Worm (Caenorhabditis elegans) whole organism, L1 larva: Measurements from ENCODE around the gene C45G9.15.
A peak's percentile ranks its signal among the peaks of the same experiment; 100 is the strongest.

Experiments
- F16B12.6 ChIP-seq: fragments of 150-350 bp; optimal IDR thresholded peaks from 2 replicates; lab custom pipeline; 2014; ENCODE audit warnings: missing biosample characterization, missing genetic modification characterization
- Y116A8C.19 ChIP-seq: sonication (generic microtip); optimal IDR thresholded peaks from 2 replicates; lab custom pipeline; 2016; ENCODE audit warnings: missing compliant biosample characterization, missing genetic modification characterization, borderline replicate concordance
- alr-1 ChIP-seq: fragments of 200-800 bp; sonication (Bioruptor generic); optimal IDR thresholded peaks from 2 replicates; lab custom pipeline; 2018; ENCODE audit warnings: borderline replicate concordance, mild to moderate bottlenecking, missing genetic modification characterization, missing compliant biosample characterization
- ama-1 ChIP-seq: fragments of 150-350 bp; optimal IDR thresholded peaks from 2 replicates; lab custom pipeline; 2014
- ceh-63 ChIP-seq: fragments of 200-800 bp; sonication (Bioruptor generic); optimal IDR thresholded peaks from 2 replicates; lab custom pipeline; 2018; ENCODE audit warnings: mild to moderate bottlenecking, missing genetic modification characterization, missing compliant biosample characterization
- ceh-8 ChIP-seq: fragments of 200-800 bp; sonication (Bioruptor generic); optimal IDR thresholded peaks from 2 replicates; lab custom pipeline; 2018; ENCODE audit warnings: mild to moderate bottlenecking, missing genetic modification characterization, moderate library complexity, missing compliant biosample characterization
- ceh-88 ChIP-seq: fragments of 200-800 bp; sonication (Bioruptor generic); IDR thresholded peaks from 2 replicates; pipeline ENCODE4 v1.3.6; 2022; ENCODE audit warnings: missing genetic modification characterization, missing compliant biosample characterization
- dpl-1 ChIP-seq, 3 experiments: fragments of 150-350 bp in 2 of 3; sonication (generic microtip) in 1 of 3; optimal IDR thresholded peaks; 2 replicates each; lab custom pipeline; 2014 to 2017; ENCODE audit warnings: missing biosample characterization in 3 of 3, missing genetic modification characterization in 3 of 3, missing genetic modification reagents in 3 of 3
- efl-1 ChIP-seq, 4 experiments: fragments of 150-350 bp; optimal IDR thresholded peaks in 3 of 4; peaks in 1 of 4; 1 replicate in 1 of 4; 2 replicates in 3 of 4; lab custom pipeline; 2014; ENCODE audit warnings: missing biosample characterization in 2 of 4, missing genetic modification characterization in 2 of 4, missing genetic modification reagents in 2 of 4
- efl-3 ChIP-seq: fragments of 200-800 bp; sonication (Bioruptor generic); optimal IDR thresholded peaks from 2 replicates; lab custom pipeline; 2018; ENCODE audit warnings: mild to moderate bottlenecking, missing genetic modification characterization, missing compliant biosample characterization
- elt-3 ChIP-seq, 6 experiments: fragments of 150-350 bp in 1 of 6; sonication (generic microtip); optimal IDR thresholded peaks; 2 replicates each; lab custom pipeline; 2017 to 2018; ENCODE audit warnings: missing biosample characterization in 6 of 6, missing genetic modification characterization in 6 of 6, inconsistent platforms in 1 of 6
- ets-5 ChIP-seq: fragments of 200-800 bp; sonication (Bioruptor generic); IDR thresholded peaks from 2 replicates; pipeline ENCODE4 v1.3.6; 2022; ENCODE audit warnings: missing genetic modification characterization, missing compliant biosample characterization
- fkh-8 ChIP-seq: sonication (generic microtip); optimal IDR thresholded peaks from 2 replicates; lab custom pipeline; 2016; ENCODE audit warnings: mild to moderate bottlenecking, missing genetic modification characterization, missing compliant biosample characterization
- grh-1 ChIP-seq: fragments of 200-800 bp; sonication (Bioruptor generic); IDR thresholded peaks from 2 replicates; pipeline ENCODE4 v1.3.6; 2022; ENCODE audit warnings: missing genetic modification reagents, missing genetic modification characterization, missing compliant biosample characterization
- hlh-17 ChIP-seq: fragments of 200-800 bp; sonication (Bioruptor generic); optimal IDR thresholded peaks from 2 replicates; lab custom pipeline; 2018; ENCODE audit warnings: missing genetic modification characterization, mild to moderate bottlenecking, missing compliant biosample characterization, moderate library complexity, borderline replicate concordance
- hpl-2 ChIP-seq: fragments of 150-350 bp; optimal IDR thresholded peaks from 2 replicates; lab custom pipeline; 2014; ENCODE audit warnings: missing biosample characterization, missing genetic modification reagents, missing genetic modification characterization
- jun-1 ChIP-seq: fragments of 150-350 bp; optimal IDR thresholded peaks from 2 replicates; lab custom pipeline; 2014; ENCODE audit warnings: missing biosample characterization, missing genetic modification reagents, missing genetic modification characterization
- lin-13 ChIP-seq: fragments of 150-350 bp; optimal IDR thresholded peaks from 2 replicates; lab custom pipeline; 2014; ENCODE audit warnings: missing biosample characterization, missing genetic modification reagents, missing genetic modification characterization
- lin-14 ChIP-seq: fragments of 200-800 bp; sonication (Bioruptor generic); optimal IDR thresholded peaks from 2 replicates; lab custom pipeline; 2018; ENCODE audit warnings: mild to moderate bottlenecking, missing genetic modification characterization, moderate library complexity, missing compliant biosample characterization
- lin-15B ChIP-seq: fragments of 150-350 bp; sonication (generic microtip); optimal IDR thresholded peaks from 3 replicates; lab custom pipeline; 2014; ENCODE audit warnings: missing biosample characterization, missing genetic modification characterization
- lin-35 ChIP-seq, 2 experiments: fragments of 150-350 bp; optimal IDR thresholded peaks; 2 replicates each; lab custom pipeline; 2014; ENCODE audit warnings: missing biosample characterization in 2 of 2, missing genetic modification characterization in 2 of 2, missing genetic modification reagents in 2 of 2
- lir-3 ChIP-seq: sonication (generic microtip); optimal IDR thresholded peaks from 2 replicates; lab custom pipeline; 2016; ENCODE audit warnings: mild to moderate bottlenecking, missing genetic modification characterization, moderate library complexity, missing compliant biosample characterization; ENCODE audit not compliant: poor library complexity
- lsy-2 ChIP-seq, 2 experiments: fragments of 150-350 bp; optimal IDR thresholded peaks; 2 replicates each; lab custom pipeline; 2014; ENCODE audit warnings: missing biosample characterization in 2 of 2, missing genetic modification characterization in 2 of 2
- mab-9 ChIP-seq: fragments of 200-800 bp; sonication (Bioruptor generic); IDR thresholded peaks from 2 replicates; pipeline ENCODE4 v1.3.6; 2022; ENCODE audit warnings: missing genetic modification reagents, missing genetic modification characterization, missing compliant biosample characterization
- mdl-1 ChIP-seq, 2 experiments: fragments of 150-350 bp; optimal IDR thresholded peaks; 2 replicates each; lab custom pipeline; 2014 to 2017; ENCODE audit warnings: missing biosample characterization in 2 of 2, missing genetic modification characterization in 2 of 2, inconsistent platforms in 1 of 2
- mep-1 ChIP-seq: fragments of 150-350 bp; optimal IDR thresholded peaks from 2 replicates; lab custom pipeline; 2014; ENCODE audit warnings: missing biosample characterization, missing genetic modification characterization
- nhr-19 ChIP-seq: fragments of 200-800 bp; sonication (Bioruptor generic); conservative IDR thresholded peaks from 2 replicates; pipeline ENCODE4 v1.3.6; 2022; ENCODE audit warnings: missing genetic modification characterization, missing compliant biosample characterization
- nhr-20 ChIP-seq: sonication (generic microtip); optimal IDR thresholded peaks from 2 replicates; lab custom pipeline; 2016; ENCODE audit warnings: mild to moderate bottlenecking, missing genetic modification characterization, missing compliant biosample characterization
- nhr-28 ChIP-seq: fragments of 150-350 bp; optimal IDR thresholded peaks from 2 replicates; lab custom pipeline; 2014; ENCODE audit warnings: missing biosample characterization, missing genetic modification characterization
- nhr-47 ChIP-seq: sonication (generic microtip); optimal IDR thresholded peaks from 2 replicates; lab custom pipeline; 2016; ENCODE audit warnings: mild to moderate bottlenecking, missing genetic modification characterization, moderate library complexity, missing compliant biosample characterization
- nhr-77 ChIP-seq: fragments of 150-350 bp; optimal IDR thresholded peaks from 2 replicates; lab custom pipeline; 2014; ENCODE audit warnings: missing biosample characterization, missing genetic modification characterization
- nhr-85 ChIP-seq: sonication (generic microtip); peaks from one replicate; lab custom pipeline; 2016; ENCODE audit warnings: missing genetic modification characterization, inconsistent platforms, missing compliant biosample characterization
- pax-3 ChIP-seq: fragments of 200-800 bp; sonication (Bioruptor generic); optimal IDR thresholded peaks from 2 replicates; lab custom pipeline; 2018; ENCODE audit warnings: mild to moderate bottlenecking, missing genetic modification characterization, moderate library complexity, missing compliant biosample characterization
- rnt-1 ChIP-seq: sonication (generic microtip); optimal IDR thresholded peaks from 2 replicates; lab custom pipeline; 2016; ENCODE audit warnings: mild to moderate bottlenecking, missing genetic modification characterization, moderate library complexity, missing compliant biosample characterization
- snu-23 ChIP-seq: sonication (generic microtip); optimal IDR thresholded peaks from 2 replicates; lab custom pipeline; 2016; ENCODE audit warnings: missing genetic modification characterization, missing compliant biosample characterization
- sptf-1 ChIP-seq: fragments of 150-350 bp; optimal IDR thresholded peaks from 2 replicates; lab custom pipeline; 2014; ENCODE audit warnings: missing biosample characterization, missing genetic modification characterization
- sup-37 ChIP-seq: fragments of 200-800 bp; sonication (Bioruptor generic); optimal IDR thresholded peaks from 2 replicates; lab custom pipeline; 2018; ENCODE audit warnings: mild to moderate bottlenecking, missing genetic modification characterization, missing compliant biosample characterization
- unc-30 ChIP-seq: sonication (generic microtip); optimal IDR thresholded peaks from 2 replicates; lab custom pipeline; 2017; ENCODE audit warnings: missing biosample characterization, missing genetic modification characterization
- unc-86 ChIP-seq: sonication (generic microtip); optimal IDR thresholded peaks from 2 replicates; lab custom pipeline; 2016; ENCODE audit warnings: missing genetic modification characterization, missing compliant biosample characterization
- zag-1 ChIP-seq: fragments of 150-350 bp; optimal IDR thresholded peaks from 2 replicates; lab custom pipeline; 2014; ENCODE audit warnings: missing biosample characterization, missing genetic modification characterization

The C45G9.15 gene

ce11 chrIII:5077150-5077814, 25.4 kb upstream of the C45G9.15 start, which contains the start of gene alh-1 (continued):
- TF ChIP-seq mab-9 (GFP tag; lab: Robert Waterston, UW): no peak

DNA sequence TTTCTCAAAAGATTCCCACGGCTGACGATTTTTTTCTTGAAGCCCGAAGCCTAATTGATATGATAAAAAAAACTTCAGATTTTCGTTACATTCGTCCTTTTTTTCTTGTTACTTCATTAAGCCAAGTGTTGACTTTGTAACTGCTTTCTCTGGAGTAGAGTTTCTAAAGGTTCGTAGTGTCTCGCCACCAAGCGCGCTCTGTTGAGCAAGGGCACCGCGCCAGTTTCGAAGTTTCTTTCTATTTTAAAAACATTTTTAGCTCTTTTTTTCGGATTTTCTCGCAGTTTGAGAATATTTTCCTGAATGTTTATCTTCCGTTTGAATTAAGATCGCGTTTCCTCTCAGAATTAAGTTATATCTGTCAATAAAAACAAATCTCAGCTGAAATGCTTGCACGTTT, 24.7 kb upstream of the C45G9.15 start:
- TF ChIP-seq lin-35 (GFP tag; optimal IDR thresholded peaks at IDR 0.05; lab: Kevin White, UChicago) (peak in 1 of 2 experiments; percentile 2), dpl-1 (GFP tag; optimal IDR thresholded peaks at IDR 0.05; lab: Kevin White, UChicago) (peak in 1 of 3 experiments; percentile 48), efl-1 (optimal IDR thresholded peaks at IDR 0.05; lab: Kevin White, UChicago) (peak; percentile 56 to 69), efl-1 (GFP tag; optimal IDR thresholded peaks at IDR 0.05 in 1 of 2; lab: Kevin White, UChicago) (peak in 1 of 2 experiments; percentile 27), grh-1 (no peak)
- TF ChIP-seq, all 84 proteins: peak for 3

DNA sequence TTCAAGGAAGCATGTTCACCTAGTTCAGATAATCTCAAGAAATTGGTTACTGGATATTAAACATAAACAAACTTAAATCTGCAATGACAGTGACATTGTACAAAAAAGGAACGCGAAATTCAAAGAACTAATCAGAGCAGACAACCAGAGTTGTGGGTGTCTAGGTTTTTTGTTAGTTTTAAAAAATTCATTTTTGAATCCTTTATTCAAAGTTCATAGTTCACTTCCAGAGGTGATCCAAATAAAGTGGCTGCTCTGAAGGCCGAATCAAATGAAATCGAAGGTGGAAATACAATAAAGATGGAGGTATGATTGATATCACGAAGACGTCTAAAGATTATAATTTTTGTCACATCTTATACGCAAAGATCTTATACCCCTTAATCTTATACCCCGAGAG, 22.5 kb upstream of the C45G9.15 start, which contains the start of gene ttbk-6:
ttbk-6 (plus strand) TSS at position 301 of the 400 bp plus-strand sequence.
- TF ChIP-seq nhr-77: no peak
- no peak for TF ChIP-seq sup-37
- TF ChIP-seq snu-23 (GFP tag; lab: Kevin White, UChicago): no peak

DNA sequence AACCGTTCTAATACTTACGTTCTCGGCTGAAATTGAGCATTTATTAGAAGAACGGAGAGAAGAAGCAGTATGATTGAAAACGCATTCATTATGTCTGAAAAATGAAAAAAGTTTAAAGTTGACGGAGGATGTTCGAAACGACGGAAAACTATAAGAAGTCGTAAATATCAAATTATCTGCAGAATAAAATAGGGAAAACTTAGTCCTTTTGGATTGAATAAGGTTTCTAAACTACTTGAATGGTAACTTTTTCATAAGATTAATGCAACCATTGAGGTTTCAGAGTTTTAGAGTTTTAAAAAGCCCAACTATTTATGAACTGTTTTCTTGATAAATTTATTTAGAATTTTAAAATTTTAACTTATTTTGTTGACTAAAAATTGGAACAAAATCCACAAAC, 19.7 kb upstream of the C45G9.15 start, which contains the start of gene C45G9.12:
C45G9.12 (minus strand) TSS at position 101 of the 400 bp plus-strand sequence.
- no peak for TF ChIP-seq efl-1 (optimal IDR thresholded peaks at IDR 0.05; lab: Kevin White, UChicago)
- peak in 1 of 2 experiments; percentile 21 for TF ChIP-seq efl-1 (GFP tag; optimal IDR thresholded peaks at IDR 0.05 in 1 of 2; lab: Kevin White, UChicago)
- no peak for TF ChIP-seq jun-1 (tag; lab: Kevin White, UChicago)
- TF ChIP-seq sptf-1 (tag; lab: Kevin White, UChicago): no peak
- TF ChIP-seq, all 84 proteins: peak for 1

DNA sequence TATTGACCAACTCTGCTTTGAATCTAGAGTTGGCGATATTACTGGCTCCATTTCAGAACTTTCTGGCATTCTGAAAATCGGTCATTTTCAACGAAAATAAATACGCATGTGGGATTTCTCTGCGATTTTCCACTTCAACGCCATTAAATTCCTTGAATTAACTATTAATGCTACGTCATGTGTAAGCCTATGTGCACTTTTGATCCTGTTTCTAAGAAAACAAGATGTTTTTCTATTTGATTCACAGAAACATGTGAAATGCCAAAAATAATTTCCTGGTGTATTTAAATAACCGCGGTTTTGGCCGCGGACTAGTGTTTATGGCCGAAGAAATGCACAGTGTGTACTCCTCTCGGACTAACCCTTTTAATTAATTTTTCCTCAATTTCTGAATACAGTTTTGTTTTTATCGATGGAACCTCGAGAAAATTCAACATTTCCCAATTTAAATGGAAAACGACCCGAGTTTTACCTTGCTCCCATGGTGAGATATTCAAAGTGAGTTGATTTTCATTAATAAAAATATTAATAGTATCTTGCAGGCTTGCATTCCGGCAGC, 16.9 kb upstream of the C45G9.15 start, which contains the start of the genes C45G9.11 and C45G9.2:
C45G9.11 (minus strand) TSS at position 51 of the 559 bp plus-strand sequence.
C45G9.2 (plus strand) TSS at position 392 of the 559 bp plus-strand sequence.
- TF ChIP-seq hlh-17 (peak; percentile 58), mep-1 (tag; lab: Kevin White, UChicago) (peak; percentile 77), ets-5 (GFP tag; lab: Robert Waterston, UW) (no peak), rnt-1 (tag; lab: Kevin White, UChicago) (peak; percentile 98), Y116A8C.19 (tag; lab: Kevin White, UChicago) (peak; percentile 79), nhr-20 (peak; percentile 85), ceh-88 (peak; percentile 40; the same call in 1 of the 2 replicates), F16B12.6 (tag; lab: Kevin White, UChicago) (peak; percentile 26), efl-1 (optimal IDR thresholded peaks at IDR 0.05; lab: Kevin White, UChicago) (peak; percentile 79 to 94), efl-1 (GFP tag; optimal IDR thresholded peaks at IDR 0.05 in 1 of 2; lab: Kevin White, UChicago) (peak; percentile 94 to 99), ama-1 (lab: Kevin White, UChicago) (no peak), nhr-77 (peak; percentile 15), lsy-2 (tag; optimal IDR thresholded peaks at IDR 0.05; lab: Kevin White, UChicago) (peak; percentile 78 to 85), lin-13 (GFP tag; lab: Kevin White, UChicago) (peak; percentile 54), mdl-1 (tag; optimal IDR thresholded peaks at IDR 0.05; lab: Kevin White, UChicago) (peak in 1 of 2 experiments; percentile 38), fkh-8 (tag; lab: Kevin White, UChicago) (peak; percentile 68), zag-1 (tag; lab: Kevin White, UChicago) (no peak), hpl-2 (GFP tag; lab: Kevin White, UChicago) (no peak), unc-30 (tag; lab: Kevin White, UChicago) (no peak), elt-3 (tag; optimal IDR thresholded peaks at IDR 0.05; lab: Kevin White, UChicago) (peak in 2 of 6 experiments; percentile 22 to 48), nhr-28 (tag; lab: Kevin White, UChicago) (no peak), nhr-19 (GFP tag; lab: Robert Waterston, UW) (peak; percentile 85), efl-3 (GFP tag; lab: Kevin White, UChicago) (peak; percentile 36), ceh-8 (GFP tag; lab: Kevin White, UChicago) (peak; percentile 41), alr-1 (tag; lab: Kevin White, UChicago) (no peak), lin-14 (GFP tag; lab: Kevin White, UChicago) (peak; percentile 78), jun-1 (tag; lab: Kevin White, UChicago) (no peak), lir-3 (tag; lab: Kevin White, UChicago) (peak; percentile 95), pax-3 (tag; lab: Kevin White, UChicago) (peak; percentile 88), lin-15B (peak; percentile 12), nhr-47 (tag; lab: Kevin White, UChicago) (peak; percentile 90), unc-86 (tag; lab: Kevin White, UChicago) (peak; percentile 60), nhr-85 (tag; lab: Kevin White, UChicago) (peak; percentile 95), ceh-63 (GFP tag; lab: Kevin White, UChicago) (peak; percentile 79)
